Worm (Caenorhabditis elegans): ENCODE measurements around the gene hda-5.

- TF ChIP-seq zag-1 (tag; optimal IDR thresholded peaks at IDR 0.05) = no peak
- TF ChIP-seq fos-1 (tag; optimal IDR thresholded peaks at IDR 0.05) = no peak
- no peak for TF ChIP-seq nhr-12 (tag; optimal IDR thresholded peaks at IDR 0.05)
Measured at ce11 chrII:11766472-11766871, 32.4 kb upstream of the hda-5 start, which contains the start of gene F44E5.2.

Data from whole organism, L2 larva.